Fruit fly (Drosophila melanogaster) whole organism, wandering third instar larva: Measurements from ENCODE around the gene CG34347.

Experiments used
- Rel ChIP-seq, 2 experiments: fragments of 200-800 bp; sonication (Bioruptor generic) in 1 of 2; optimal IDR thresholded peaks; 2 replicates in 1 of 2; 3 replicates in 1 of 2; lab custom pipeline; 2016 to 2019; ENCODE audit warnings: mild to moderate bottlenecking in 2 of 2, missing biosample characterization in 2 of 2, missing genetic modification characterization in 2 of 2, moderate library complexity in 1 of 2
- Sp1 ChIP-seq: fragments of 200-800 bp; sonication (Bioruptor generic); optimal IDR thresholded peaks from 3 replicates; lab custom pipeline; 2019; ENCODE audit warnings: missing biosample characterization, mild to moderate bottlenecking, missing genetic modification characterization, moderate library complexity
- dl ChIP-seq, 2 experiments: fragments of 175-275, 200-275 bp in 1 of 2; fragments of 200-275 bp in 1 of 2; sonication (Bioruptor generic); optimal IDR thresholded peaks; lab custom pipeline; 2018; ENCODE audit warnings: mild to moderate bottlenecking in 2 of 2, missing biosample characterization in 2 of 2, missing genetic modification characterization in 2 of 2, moderate library complexity in 2 of 2; ENCODE audit not compliant: partially characterized antibody in 2 of 2, insufficient read depth in 1 of 2
- h ChIP-seq: fragments of 200-800 bp; sonication (Bioruptor generic); optimal IDR thresholded peaks from 3 replicates; lab custom pipeline; 2016; ENCODE audit warnings: missing biosample characterization, mild to moderate bottlenecking, missing genetic modification characterization
- lola ChIP-seq: fragments of >200 bp; optimal IDR thresholded peaks from 2 replicates; lab custom pipeline; 2017; ENCODE audit warnings: missing biosample characterization, missing genetic modification characterization
- rgr ChIP-seq: fragments of 200-800 bp; sonication (Bioruptor generic); optimal IDR thresholded peaks from 3 replicates; lab custom pipeline; 2016; ENCODE audit warnings: missing biosample characterization, mild to moderate bottlenecking, missing genetic modification characterization
- usp ChIP-seq: fragments of >200 bp; optimal IDR thresholded peaks from 2 replicates; lab custom pipeline; 2017; ENCODE audit warnings: missing biosample characterization, missing genetic modification characterization
- woc ChIP-seq: sonication (Bioruptor generic); optimal IDR thresholded peaks from 2 replicates; lab custom pipeline; 2016; ENCODE audit warnings: missing biosample characterization, mild to moderate bottlenecking, missing genetic modification characterization

DNA sequence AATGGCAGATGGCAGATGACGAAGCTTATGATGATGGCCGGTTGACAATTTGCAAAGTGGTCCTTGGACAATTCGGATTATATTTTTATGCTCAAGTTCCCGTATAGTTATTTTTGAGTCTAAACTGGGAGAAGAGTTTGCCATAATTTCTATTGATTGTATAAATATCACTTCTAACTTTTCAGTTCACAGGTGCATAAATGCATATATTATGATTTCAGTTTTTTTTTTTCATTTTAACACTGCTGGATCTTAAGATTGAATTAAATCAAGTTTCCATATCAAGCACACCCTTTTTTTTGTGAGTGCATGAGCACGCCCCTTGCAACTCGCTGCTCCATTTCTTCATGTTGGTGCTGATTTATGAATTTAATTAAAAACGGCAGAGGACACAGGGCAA lies 14.0 kb upstream of the CG34347 start:
- TF ChIP-seq h (GFP tag; lab: Kevin White, UChicago) (peak; percentile 6), Sp1 (peak; percentile 32), rgr (GFP tag; lab: Kevin White, UChicago) (peak; percentile 60), dl (GFP tag; optimal IDR thresholded peaks at IDR 0.05; lab: Kevin White, UChicago; ENCODE audit: insufficient read depth in 1 of 2, partially characterized antibody in 2 of 2) (no peak), Rel (GFP tag; optimal IDR thresholded peaks at IDR 0.05; lab: Kevin White, UChicago) (no peak), Rel (tag; optimal IDR thresholded peaks at IDR 0.05; lab: Kevin White, UChicago) (no peak), usp (GFP tag; lab: Kevin White, UChicago) (no peak), lola (GFP tag; lab: Kevin White, UChicago) (no peak), woc (peak; percentile 24)
